Fruit fly (Drosophila melanogaster) whole organism, embryonic: Measurements from ENCODE around the gene Ccz1.
A peak's percentile ranks its signal among the peaks of the same experiment; 100 is the strongest.

Experiments used
- Atf3 ChIP-seq: fragments of 200-800 bp; sonication (Bioruptor generic); optimal IDR thresholded peaks from 3 replicates; lab custom pipeline; 2016; ENCODE audit warnings: missing biosample characterization, missing genetic modification characterization
- BEAF-32 ChIP-seq: fragments of 200-800 bp; sonication (Bioruptor generic); optimal IDR thresholded peaks from 3 replicates; lab custom pipeline; 2017; ENCODE audit warnings: missing biosample characterization, missing genetic modification characterization, mild to moderate bottlenecking, moderate library complexity, missing genetic modification reagents
- CG10431 ChIP-seq: fragments of 200-800 bp; sonication (Bioruptor generic); optimal IDR thresholded peaks from 3 replicates; lab custom pipeline; 2018; ENCODE audit warnings: missing biosample characterization, mild to moderate bottlenecking, missing genetic modification characterization
- CG10543 ChIP-seq: fragments of 200-800 bp; sonication (Bioruptor generic); optimal IDR thresholded peaks from 3 replicates; lab custom pipeline; 2017; ENCODE audit warnings: missing biosample characterization, mild to moderate bottlenecking, missing genetic modification characterization, moderate library complexity
- CG10979 ChIP-seq: fragments of 200-800 bp; sonication (Bioruptor generic); optimal IDR thresholded peaks from 2 replicates; lab custom pipeline; 2018; ENCODE audit warnings: missing biosample characterization, mild to moderate bottlenecking, missing genetic modification characterization, moderate library complexity
- CG11247 ChIP-seq: fragments of 200-800 bp; sonication (Bioruptor generic); IDR thresholded peaks from 2 replicates; pipeline ENCODE4 v1.3.6; 2022; ENCODE audit warnings: missing biosample characterization, missing genetic modification characterization
- CG11456 ChIP-seq: fragments of 200-800 bp; sonication (Bioruptor generic); IDR thresholded peaks from 3 replicates; pipeline ENCODE4 v1.3.6; 2022; ENCODE audit warnings: missing biosample characterization, missing genetic modification characterization
- CG13287 ChIP-seq: fragments of 200-800 bp; sonication (Bioruptor generic); IDR thresholded peaks from 2 replicates; pipeline ENCODE4 v1.3.6; 2022; ENCODE audit warnings: missing biosample characterization, missing genetic modification characterization; ENCODE audit not compliant: partially characterized antibody
- CG13424 ChIP-seq: fragments of 200-800 bp; sonication (Bioruptor generic); optimal IDR thresholded peaks from 2 replicates; lab custom pipeline; 2019; ENCODE audit warnings: missing biosample characterization, mild to moderate bottlenecking, missing genetic modification characterization, moderate library complexity
- CG14014 ChIP-seq: fragments of 200-800 bp; sonication (Bioruptor generic); IDR thresholded peaks from 2 replicates; pipeline ENCODE4 v1.3.6; 2022; ENCODE audit warnings: missing biosample characterization, missing genetic modification characterization
- CG14860 ChIP-seq: fragments of 200-800 bp; sonication (Bioruptor generic); IDR thresholded peaks from 3 replicates; pipeline ENCODE4 v1.3.6; 2022; ENCODE audit warnings: missing biosample characterization, missing genetic modification characterization; ENCODE audit not compliant: partially characterized antibody
- CG18764 ChIP-seq: fragments of 200-800 bp; sonication (Bioruptor generic); optimal IDR thresholded peaks from 3 replicates; lab custom pipeline; 2016; ENCODE audit warnings: missing biosample characterization, missing genetic modification characterization
- CG32772 ChIP-seq: fragments of 200-800 bp; sonication (Bioruptor generic); IDR thresholded peaks from 2 replicates; pipeline ENCODE4 v1.3.6; 2022; ENCODE audit warnings: missing biosample characterization, missing genetic modification characterization
- CG3281 ChIP-seq: fragments of 200-800 bp; sonication (Bioruptor generic); optimal IDR thresholded peaks from 3 replicates; lab custom pipeline; 2017; ENCODE audit warnings: missing biosample characterization, mild to moderate bottlenecking, missing genetic modification characterization
- CG33213 ChIP-seq: fragments of 200-800 bp; sonication (Bioruptor generic); optimal IDR thresholded peaks from 3 replicates; lab custom pipeline; 2016; ENCODE audit warnings: missing biosample characterization, missing genetic modification characterization
- CG4730 ChIP-seq: fragments of 200-800 bp; sonication (Bioruptor generic); IDR thresholded peaks from 2 replicates; pipeline ENCODE4 v1.3.6; 2022; ENCODE audit warnings: missing biosample characterization, missing genetic modification characterization
- CG6854 ChIP-seq: fragments of 200-800 bp; sonication (Bioruptor generic); optimal IDR thresholded peaks from 3 replicates; lab custom pipeline; 2017; ENCODE audit warnings: missing biosample characterization, mild to moderate bottlenecking, missing genetic modification characterization
- CG7839 ChIP-seq: fragments of 200-800 bp; sonication (Bioruptor generic); optimal IDR thresholded peaks from 3 replicates; lab custom pipeline; 2018; ENCODE audit warnings: missing biosample characterization, mild to moderate bottlenecking, missing genetic modification characterization, moderate library complexity
- CG8944 ChIP-seq: fragments of 200-800 bp; sonication (Bioruptor generic); optimal IDR thresholded peaks from 3 replicates; lab custom pipeline; 2016; ENCODE audit warnings: missing biosample characterization, missing genetic modification characterization
- Dfd ChIP-seq, 2 experiments: fragments of >200 bp; optimal IDR thresholded peaks; 2 replicates each; lab custom pipeline; 2017; ENCODE audit warnings: missing biosample characterization in 2 of 2, missing genetic modification characterization in 2 of 2
- Dip2 ChIP-seq: fragments of 200-800 bp; sonication (Bioruptor generic); IDR thresholded peaks from 2 replicates; pipeline ENCODE4 v1.3.6; 2022; ENCODE audit warnings: missing biosample characterization, missing genetic modification characterization
- ERR ChIP-seq: fragments of 200-800 bp; sonication (Bioruptor generic); optimal IDR thresholded peaks from 2 replicates; lab custom pipeline; 2016; ENCODE audit warnings: missing biosample characterization, missing genetic modification characterization
- Ets65A ChIP-seq: fragments of 200-800 bp; sonication (Bioruptor generic); peaks from one replicate; lab custom pipeline; 2016; ENCODE audit warnings: missing biosample characterization, missing genetic modification characterization
- Fer3 ChIP-seq: fragments of 200-800 bp; sonication (Bioruptor generic); optimal IDR thresholded peaks from 2 replicates; lab custom pipeline; 2018; ENCODE audit warnings: missing biosample characterization, mild to moderate bottlenecking, missing genetic modification characterization, moderate library complexity
- Hsf ChIP-seq: fragments of 200-800 bp; sonication (Bioruptor generic); optimal IDR thresholded peaks from 3 replicates; lab custom pipeline; 2016; ENCODE audit warnings: missing biosample characterization, missing genetic modification characterization
- NfI ChIP-seq: fragments of 200-800 bp; sonication (Bioruptor generic); optimal IDR thresholded peaks from 3 replicates; lab custom pipeline; 2018; ENCODE audit warnings: missing biosample characterization, mild to moderate bottlenecking, missing genetic modification characterization, moderate library complexity
- Oli ChIP-seq: fragments of 200-800 bp; sonication (Bioruptor generic); optimal IDR thresholded peaks from 2 replicates; lab custom pipeline; 2018; ENCODE audit warnings: missing biosample characterization, mild to moderate bottlenecking, missing genetic modification characterization, moderate library complexity
- Pdp1 ChIP-seq, 2 experiments: fragments of 200-800 bp; sonication (Bioruptor generic); optimal IDR thresholded peaks; 3 replicates each; lab custom pipeline; 2016; ENCODE audit warnings: missing biosample characterization in 2 of 2, missing genetic modification characterization in 2 of 2, mild to moderate bottlenecking in 1 of 2, moderate library complexity in 1 of 2
- Ravus ChIP-seq: fragments of 200-800 bp; sonication (Bioruptor generic); IDR thresholded peaks from 2 replicates; pipeline ENCODE4 v1.3.6; 2022; ENCODE audit warnings: missing biosample characterization, missing genetic modification characterization
- Usf ChIP-seq: fragments of 200-800 bp; sonication (Bioruptor generic); optimal IDR thresholded peaks from 2 replicates; lab custom pipeline; 2017; ENCODE audit warnings: missing genotype, missing biosample characterization, missing genetic modification characterization
- dan ChIP-seq: fragments of 200-800 bp; sonication (Bioruptor generic); IDR thresholded peaks from 2 replicates; pipeline ENCODE4 v1.3.6; 2022; ENCODE audit warnings: missing biosample characterization, missing genetic modification characterization
- danr ChIP-seq: fragments of 200-800 bp; sonication (Bioruptor generic); IDR thresholded peaks from 2 replicates; pipeline ENCODE4 v1.3.6; 2022; ENCODE audit warnings: missing biosample characterization, missing genetic modification characterization
- dm ChIP-seq: fragments of 200-800 bp; sonication (Bioruptor generic); optimal IDR thresholded peaks from 3 replicates; lab custom pipeline; 2016; ENCODE audit warnings: missing biosample characterization, missing genetic modification characterization
- dmrt11E ChIP-seq: fragments of 200-800 bp; sonication (Bioruptor generic); optimal IDR thresholded peaks from 3 replicates; lab custom pipeline; 2018; ENCODE audit warnings: missing biosample characterization, mild to moderate bottlenecking, missing genetic modification characterization, moderate library complexity
- dpn ChIP-seq, 2 experiments: fragments of 200-800 bp; sonication (Bioruptor generic); optimal IDR thresholded peaks; 3 replicates each; lab custom pipeline; 2016; ENCODE audit warnings: missing biosample characterization in 2 of 2, missing genetic modification characterization in 2 of 2
- en ChIP-seq: fragments of 200-800 bp; sonication (Bioruptor generic); optimal IDR thresholded peaks from 2 replicates; lab custom pipeline; 2016; ENCODE audit warnings: missing biosample characterization, missing genetic modification characterization
- fd96Cb ChIP-seq: fragments of 200-800 bp; sonication (Bioruptor generic); optimal IDR thresholded peaks from 2 replicates; lab custom pipeline; 2018; ENCODE audit warnings: missing biosample characterization, mild to moderate bottlenecking, missing genetic modification characterization, moderate library complexity
- grau ChIP-seq: fragments of 200-800 bp; optimal IDR thresholded peaks from 3 replicates; lab custom pipeline; 2019; ENCODE audit warnings: missing biosample characterization, mild to moderate bottlenecking, missing genetic modification characterization, moderate library complexity
- grn ChIP-seq: fragments of 200-800 bp; sonication (Bioruptor generic); optimal IDR thresholded peaks from 3 replicates; lab custom pipeline; 2017; ENCODE audit warnings: missing biosample characterization, missing genetic modification characterization
- gro ChIP-seq: fragments of 200-800 bp; sonication (Bioruptor generic); optimal IDR thresholded peaks from 2 replicates; lab custom pipeline; 2016; ENCODE audit warnings: missing biosample characterization, missing genetic modification characterization
- ham ChIP-seq: fragments of 200-800 bp; sonication (Bioruptor generic); IDR thresholded peaks from 2 replicates; pipeline ENCODE4 v1.3.6; 2022; ENCODE audit warnings: missing biosample characterization, missing genetic modification characterization
- hbn ChIP-seq: fragments of 200-800 bp; sonication (Bioruptor generic); IDR thresholded peaks from 2 replicates; pipeline ENCODE4 v1.3.6; 2022; ENCODE audit warnings: missing biosample characterization, missing genetic modification characterization; ENCODE audit not compliant: partially characterized antibody
- insv ChIP-seq, 2 experiments: fragments of 200-800 bp; sonication (Bioruptor generic); optimal IDR thresholded peaks; 3 replicates each; lab custom pipeline; 2016 to 2018; ENCODE audit warnings: missing biosample characterization in 2 of 2, missing genetic modification characterization in 2 of 2
- lilli ChIP-seq: fragments of 200-800 bp; sonication (Bioruptor generic); optimal IDR thresholded peaks from 3 replicates; lab custom pipeline; 2016; ENCODE audit warnings: missing biosample characterization, missing genetic modification characterization
- pita ChIP-seq: fragments of 200-800 bp; sonication (Bioruptor generic); optimal IDR thresholded peaks from 2 replicates; lab custom pipeline; 2017; ENCODE audit warnings: missing biosample characterization, mild to moderate bottlenecking, missing genetic modification characterization
- sima ChIP-seq: fragments of 200-800 bp; sonication (Bioruptor generic); optimal IDR thresholded peaks from 2 replicates; lab custom pipeline; 2016; ENCODE audit warnings: missing biosample characterization, missing genetic modification characterization
- slbo ChIP-seq: fragments of 200-800 bp; sonication (Bioruptor generic); IDR thresholded peaks from 2 replicates; pipeline ENCODE4 v1.3.6; 2022; ENCODE audit warnings: missing biosample characterization, missing genetic modification characterization
- vfl ChIP-seq: fragments of 200-800 bp; sonication (Bioruptor generic); optimal IDR thresholded peaks from 2 replicates; lab custom pipeline; 2016; ENCODE audit warnings: missing biosample characterization, missing genetic modification characterization
- vvl ChIP-seq: fragments of 200-800 bp; sonication (Bioruptor generic); IDR thresholded peaks from 2 replicates; pipeline ENCODE4 v1.3.6; 2022; ENCODE audit warnings: missing biosample characterization, missing genetic modification characterization
- zfh1 ChIP-seq: fragments of 200-800 bp; sonication (Bioruptor generic); IDR thresholded peaks from 3 replicates; pipeline ENCODE4 v1.3.6; 2022; ENCODE audit warnings: missing biosample characterization, missing genetic modification characterization

Ccz1 gene

dm6 chr3L:3902491-3903198 lies 3.7 kb upstream of the Ccz1 start, which contains the start of gene Ubi-p63E (continued):
- TF ChIP-seq CG7839 (tag; lab: Kevin White, UChicago) = peak; percentile 70
- TF ChIP-seq dm (GFP tag; lab: Kevin White, UChicago) = peak; percentile 57
- TF ChIP-seq grn = no peak
- no peak for TF ChIP-seq vvl (GFP tag; lab: Robert Waterston, UW)
- TF ChIP-seq Atf3 (GFP tag; lab: Kevin White, UChicago) = peak; percentile 62
- no peak for TF ChIP-seq ERR (GFP tag; lab: Kevin White, UChicago)
- TF ChIP-seq CG11247 (GFP tag; lab: Robert Waterston, UW) = no peak
- peak; percentile 65 for TF ChIP-seq dmrt11E
- peak; percentile 46 for TF ChIP-seq CG3281 (GFP tag; lab: Kevin White, UChicago)
- peak; percentile 55 for TF ChIP-seq NfI (GFP tag; lab: Kevin White, UChicago)
- TF ChIP-seq Hsf = peak; percentile 73
- TF ChIP-seq en (GFP tag; lab: Kevin White, UChicago) = no peak
- peak; percentile 52 for TF ChIP-seq CG33213 (GFP tag; lab: Kevin White, UChicago)
- TF ChIP-seq gro (GFP tag; lab: Kevin White, UChicago) = peak; percentile 62
- no peak for TF ChIP-seq slbo (GFP tag; lab: Robert Waterston, UW)
- TF ChIP-seq Dfd (GFP tag; optimal IDR thresholded peaks at IDR 0.05; lab: Kevin White, UChicago) = no peak
- TF ChIP-seq dpn (GFP tag; optimal IDR thresholded peaks at IDR 0.05; lab: Kevin White, UChicago) = peak; percentile 64 to 72
- TF ChIP-seq grau = peak; percentile 54
- TF ChIP-seq CG13424 (tag; lab: Kevin White, UChicago) = peak; percentile 70
- TF ChIP-seq Oli (tag; lab: Kevin White, UChicago) = peak; percentile 55
- TF ChIP-seq pita (GFP tag; lab: Kevin White, UChicago) = no peak
- TF ChIP-seq BEAF-32 (GFP tag; lab: Kevin White, UChicago) = no peak
- TF ChIP-seq CG32772 (GFP tag; lab: Robert Waterston, UW) = no peak
- peak; percentile 63 for TF ChIP-seq CG10979 (tag; lab: Kevin White, UChicago)
- no peak for TF ChIP-seq zfh1 (GFP tag; lab: Robert Waterston, UW)
- TF ChIP-seq CG8944 (GFP tag; lab: Kevin White, UChicago) = peak; percentile 52
- no peak for TF ChIP-seq ham
- TF ChIP-seq fd96Cb (tag; lab: Kevin White, UChicago) = peak; percentile 64
- peak in 1 of 2 experiments; percentile 35 for TF ChIP-seq insv (GFP tag; optimal IDR thresholded peaks at IDR 0.05; lab: Kevin White, UChicago)
- peak; percentile 42 for TF ChIP-seq vfl
- no peak for TF ChIP-seq CG14014
- peak; percentile 58 for TF ChIP-seq Usf
- TF ChIP-seq dan (GFP tag; lab: Robert Waterston, UW) = no peak
- TF ChIP-seq CG10431 (GFP tag; lab: Kevin White, UChicago) = peak; percentile 50
- TF ChIP-seq danr (GFP tag; lab: Robert Waterston, UW) = no peak
- TF ChIP-seq sima (GFP tag; lab: Kevin White, UChicago) = no peak
- peak; percentile 80 for TF ChIP-seq CG10543 (GFP tag; lab: Kevin White, UChicago)
- no peak for TF ChIP-seq CG4730 (GFP tag; lab: Robert Waterston, UW)
- no peak for TF ChIP-seq CG13287 (GFP tag; lab: Robert Waterston, UW)
- no peak for TF ChIP-seq hbn
- TF ChIP-seq Dip2 = no peak
- no peak for TF ChIP-seq Ravus (GFP tag; lab: Robert Waterston, UW)
- TF ChIP-seq CG6854 = no peak
- TF ChIP-seq Pdp1 (GFP tag; optimal IDR thresholded peaks at IDR 0.05; lab: Kevin White, UChicago) = peak; percentile 76 to 86
- peak; percentile 60 for TF ChIP-seq Fer3 (tag; lab: Kevin White, UChicago)
- peak; percentile 4 for TF ChIP-seq lilli (GFP tag; lab: Kevin White, UChicago)
- TF ChIP-seq CG18764 (GFP tag; lab: Kevin White, UChicago) = peak; percentile 30
- peak; percentile 96 for TF ChIP-seq Ets65A (GFP tag; lab: Kevin White, UChicago)
- no peak for TF ChIP-seq CG11456 (GFP tag; lab: Robert Waterston, UW)
- TF ChIP-seq CG14860 = no peak
